Fruit fly (Drosophila melanogaster): ENCODE measurements around the gene E2f1.

E2f1 gene

dm6 chr3R:21652891-21653394 lies 7.7 kb downstream of the E2f1 start (continued):
- TF ChIP-seq CG8119 (GFP tag; IDR thresholded peaks at IDR 0.05) (0 out of 3 replicates have a peak, but pooled peaks have one; percentile 25), CG8632 (GFP tag; optimal IDR thresholded peaks at IDR 0.05) (peak; percentile 23), Sox15 (GFP tag; optimal IDR thresholded peaks at IDR 0.05) (no peak), Eip75B (GFP tag; optimal IDR thresholded peaks at IDR 0.05) (peak; percentile 64), CG11762 (GFP tag; optimal IDR thresholded peaks at IDR 0.05; ENCODE audit: insufficient read depth) (peak; percentile 14), pdm3 (GFP tag; optimal IDR thresholded peaks at IDR 0.05) (peak; percentile 45), CG11902 (GFP tag; optimal IDR thresholded peaks at IDR 0.05) (peak; percentile 1), eg (GFP tag; IDR thresholded peaks at IDR 0.05) (0 out of 3 replicates have a peak, but pooled peaks have one; percentile 40), CG1621 (tag; optimal IDR thresholded peaks at IDR 0.05) (no peak), Smox (GFP tag; optimal IDR thresholded peaks at IDR 0.05) (peak; percentile 16), Ets96B (tag; optimal IDR thresholded peaks at IDR 0.05) (peak; percentile 33), CG6163 (GFP tag; IDR thresholded peaks at IDR 0.05) (peak; percentile 80), CG6792 (GFP tag; optimal IDR thresholded peaks at IDR 0.05) (peak; percentile 40), Gug (GFP tag; IDR thresholded peaks at IDR 0.05) (peak; percentile 14; the same call in 1 of the 2 replicates), Met (GFP tag; optimal IDR thresholded peaks at IDR 0.05) (peak; percentile 25)

dm6 chr3R:21651048-21651887 lies 9.4 kb downstream of the E2f1 start:
- TF ChIP-seq pdm3 (GFP tag; optimal IDR thresholded peaks at IDR 0.05) (peak; percentile 72), CG6276 (GFP tag; optimal IDR thresholded peaks at IDR 0.05) (peak; percentile 86), esn (GFP tag; optimal IDR thresholded peaks at IDR 0.05) (peak; percentile 92), Smox (GFP tag; optimal IDR thresholded peaks at IDR 0.05) (peak; percentile 75), Lpt (GFP tag; optimal IDR thresholded peaks at IDR 0.05) (peak; percentile 58), CG1621 (tag; optimal IDR thresholded peaks at IDR 0.05) (peak; percentile 39), vri (GFP tag; optimal IDR thresholded peaks at IDR 0.05) (no peak), CG11294 (GFP tag; IDR thresholded peaks at IDR 0.05) (peak; percentile 58; the same call in 1 of the 2 replicates), CG10631 (GFP tag; optimal IDR thresholded peaks at IDR 0.05) (peak; percentile 94), CG6163 (GFP tag; IDR thresholded peaks at IDR 0.05) (peak; percentile 48; the same call in 2 of the 3 replicates), fkh (GFP tag; optimal IDR thresholded peaks at IDR 0.05) (no peak), CG9139 (GFP tag; optimal IDR thresholded peaks at IDR 0.05) (peak; percentile 90), spab (GFP tag; optimal IDR thresholded peaks at IDR 0.05) (peak; percentile 95), Sox102F (GFP tag; optimal IDR thresholded peaks at IDR 0.05) (peak; percentile 51), CG6854 (GFP tag; optimal IDR thresholded peaks at IDR 0.05) (no peak), CG8632 (GFP tag; optimal IDR thresholded peaks at IDR 0.05) (peak; percentile 88), Met (GFP tag; optimal IDR thresholded peaks at IDR 0.05) (peak; percentile 81), net (GFP tag; optimal IDR thresholded peaks at IDR 0.05) (peak; percentile 87), topi (GFP tag; optimal IDR thresholded peaks at IDR 0.05) (peak; percentile 81), acj6 (GFP tag; optimal IDR thresholded peaks at IDR 0.05) (peak; percentile 94), OdsH (GFP tag; optimal IDR thresholded peaks at IDR 0.05) (peak; percentile 90), CG15336 (GFP tag; IDR thresholded peaks at IDR 0.05) (peak; percentile 82), CG3032 (tag; optimal IDR thresholded peaks at IDR 0.05) (peak; percentile 96), lz (GFP tag; optimal IDR thresholded peaks at IDR 0.05) (peak; percentile 75), CG8319 (GFP tag; optimal IDR thresholded peaks at IDR 0.05) (peak; percentile 76), fd59A (GFP tag; optimal IDR thresholded peaks at IDR 0.05) (peak; percentile 93), CG7368 (GFP tag; optimal IDR thresholded peaks at IDR 0.05) (peak; percentile 70), dsx (GFP tag; optimal IDR thresholded peaks at IDR 0.05; ENCODE audit: poor library complexity, severe bottlenecking) (peak; percentile 98), Gug (GFP tag; IDR thresholded peaks at IDR 0.05) (peak; percentile 30), CG32006 (GFP tag; optimal IDR thresholded peaks at IDR 0.05) (peak; percentile 97), Eip78C (GFP tag) (peak; percentile 96), Hr38 (GFP tag; optimal IDR thresholded peaks at IDR 0.05) (no peak), CG31627 (GFP tag; optimal IDR thresholded peaks at IDR 0.05) (peak; percentile 65), salr (GFP tag; optimal IDR thresholded peaks at IDR 0.05) (peak; percentile 47 to 97), eg (GFP tag; IDR thresholded peaks at IDR 0.05) (peak; percentile 56; the same call in 2 of the 3 replicates), CG6792 (GFP tag; optimal IDR thresholded peaks at IDR 0.05) (peak; percentile 85), Sox15 (GFP tag; optimal IDR thresholded peaks at IDR 0.05) (peak; percentile 79), CG16779 (tag; optimal IDR thresholded peaks at IDR 0.05) (peak; percentile 82), achi (GFP tag; optimal IDR thresholded peaks at IDR 0.05) (peak; percentile 93), Hr4 (GFP tag; optimal IDR thresholded peaks at IDR 0.05) (peak; percentile 85), Sox14 (GFP tag; optimal IDR thresholded peaks at IDR 0.05) (peak; percentile 76)

Data from whole organism, prepupa.